Worm (Caenorhabditis elegans) whole organism, L4 larva: Measurements from ENCODE around the gene C18D4.3.
A peak's percentile ranks its signal among the peaks of the same experiment; 100 is the strongest.

Source experiments
- D1046.2 ChIP-seq: fragments of 200-800 bp; sonication (Bioruptor generic); IDR thresholded peaks from 2 replicates; pipeline ENCODE4 v1.3.6; 2022; ENCODE audit warnings: missing genetic modification characterization, missing compliant biosample characterization
- F26F4.8 ChIP-seq: fragments of 200-800 bp; sonication (Bioruptor generic); conservative IDR thresholded peaks from 2 replicates; pipeline ENCODE4 v1.3.6; 2022; ENCODE audit warnings: missing genetic modification characterization, missing compliant biosample characterization
- F44E2.7 ChIP-seq: fragments of 200-800 bp; sonication (Bioruptor generic); IDR thresholded peaks from 2 replicates; pipeline ENCODE4 v2.1.2; 2022; ENCODE audit warnings: missing genetic modification characterization, missing compliant biosample characterization
- F49E8.2 ChIP-seq: sonication (generic microtip); optimal IDR thresholded peaks from 2 replicates; lab custom pipeline; 2016; ENCODE audit warnings: missing compliant biosample characterization, mild to moderate bottlenecking, missing genetic modification characterization, borderline replicate concordance
- T20F7.1 ChIP-seq: fragments of 200-800 bp; sonication (Bioruptor generic); optimal IDR thresholded peaks from 2 replicates; lab custom pipeline; 2018; ENCODE audit warnings: mild to moderate bottlenecking, missing genetic modification characterization, missing compliant biosample characterization
- T26A8.4 ChIP-seq: fragments of 200-800 bp; sonication (Bioruptor generic); IDR thresholded peaks from 2 replicates; pipeline ENCODE4 v1.3.6; 2022; ENCODE audit warnings: missing genetic modification characterization, missing compliant biosample characterization
- Y48G9A.11 ChIP-seq: fragments of 200-800 bp; sonication (Bioruptor generic); IDR thresholded peaks from 2 replicates; pipeline ENCODE4 v1.3.6; 2022; ENCODE audit warnings: missing genetic modification reagents, missing genetic modification characterization, missing compliant biosample characterization
- Y75B8A.6 ChIP-seq: fragments of 200-800 bp; sonication (Bioruptor generic); IDR thresholded peaks from 2 replicates; pipeline ENCODE4 v1.3.6; 2022; ENCODE audit warnings: missing genetic modification reagents, missing genetic modification characterization, missing compliant biosample characterization
- ZK337.2 ChIP-seq: fragments of 200-800 bp; sonication (Bioruptor generic); IDR thresholded peaks from 2 replicates; pipeline ENCODE4 v1.3.6; 2022; ENCODE audit warnings: missing genetic modification reagents, missing genetic modification characterization, missing compliant biosample characterization
- aha-1 ChIP-seq: fragments of 150-350 bp; peaks from one replicate; lab custom pipeline; 2014; ENCODE audit warnings: missing biosample characterization, missing genetic modification characterization
- attf-4 ChIP-seq: sonication (generic microtip); optimal IDR thresholded peaks from 3 replicates; lab custom pipeline; 2017; ENCODE audit warnings: missing biosample characterization, missing genetic modification characterization
- ceh-28 ChIP-seq: fragments of 150-350 bp; optimal IDR thresholded peaks from 2 replicates; lab custom pipeline; 2014; ENCODE audit warnings: missing biosample characterization, missing genetic modification reagents, missing genetic modification characterization
- ceh-32 ChIP-seq: sonication (generic microtip); optimal IDR thresholded peaks from 2 replicates; lab custom pipeline; 2016; ENCODE audit warnings: mild to moderate bottlenecking, missing genetic modification characterization, missing compliant biosample characterization; ENCODE audit not compliant: poor library complexity
- duxl-1 ChIP-seq: sonication (generic microtip); optimal IDR thresholded peaks from 2 replicates; lab custom pipeline; 2016; ENCODE audit warnings: mild to moderate bottlenecking, missing genetic modification characterization, moderate library complexity, missing compliant biosample characterization; ENCODE audit not compliant: poor library complexity
- egl-27 ChIP-seq: sonication (generic microtip); optimal IDR thresholded peaks from 3 replicates; lab custom pipeline; 2017; ENCODE audit warnings: missing biosample characterization, missing genetic modification reagents, missing genetic modification characterization
- fkh-10 ChIP-seq: fragments of 150-350 bp; optimal IDR thresholded peaks from 2 replicates; lab custom pipeline; 2014; ENCODE audit warnings: missing biosample characterization, missing genetic modification reagents, missing genetic modification characterization
- gei-8 ChIP-seq: fragments of 200-800 bp; sonication (Bioruptor generic); optimal IDR thresholded peaks from 2 replicates; lab custom pipeline; 2018; ENCODE audit warnings: mild to moderate bottlenecking, missing genetic modification characterization, missing compliant biosample characterization
- lin-1 ChIP-seq: fragments of 200-800 bp; sonication (Bioruptor generic); IDR thresholded peaks from 2 replicates; pipeline ENCODE4 v1.3.6; 2022; ENCODE audit warnings: missing genetic modification reagents, missing genetic modification characterization, missing compliant biosample characterization
- lin-13 ChIP-seq: fragments of 150-350 bp; optimal IDR thresholded peaks from 2 replicates; lab custom pipeline; 2014; ENCODE audit warnings: missing biosample characterization, missing genetic modification reagents, missing genetic modification characterization
- lin-29 ChIP-seq: fragments of 200-800 bp; sonication (Bioruptor generic); IDR thresholded peaks from 2 replicates; pipeline ENCODE4 v1.3.6; 2022; ENCODE audit warnings: missing genetic modification reagents, missing genetic modification characterization, missing compliant biosample characterization
- lin-38 ChIP-seq: fragments of 200-800 bp; sonication (Bioruptor generic); IDR thresholded peaks from 2 replicates; pipeline ENCODE4 v1.3.6; 2022; ENCODE audit warnings: missing genetic modification reagents, missing genetic modification characterization, missing compliant biosample characterization
- lin-39 ChIP-seq: fragments of 150-350 bp; optimal IDR thresholded peaks from 2 replicates; lab custom pipeline; 2014; ENCODE audit warnings: missing biosample characterization, missing genetic modification reagents, missing genetic modification characterization
- lir-3 ChIP-seq: sonication (generic microtip); optimal IDR thresholded peaks from 2 replicates; lab custom pipeline; 2016; ENCODE audit warnings: mild to moderate bottlenecking, missing genetic modification characterization, missing compliant biosample characterization
- madf-5 ChIP-seq, 2 experiments: fragments of 200-800 bp; sonication (Bioruptor generic); IDR thresholded peaks; 2 replicates each; pipeline ENCODE4 v1.3.6; 2022; ENCODE audit warnings: missing compliant biosample characterization in 2 of 2, missing genetic modification characterization in 2 of 2
- mep-1 ChIP-seq: fragments of 150-350 bp; sonication (generic microtip); optimal IDR thresholded peaks from 3 replicates; lab custom pipeline; 2014; ENCODE audit warnings: missing biosample characterization, missing genetic modification characterization
- mes-2 ChIP-seq: sonication (generic microtip); optimal IDR thresholded peaks from 2 replicates; lab custom pipeline; 2016; ENCODE audit warnings: missing genotype, mild to moderate bottlenecking, missing genetic modification characterization, missing compliant biosample characterization; ENCODE audit not compliant: poor library complexity, severe bottlenecking
- mxl-2 ChIP-seq: fragments of 200-800 bp; sonication (Bioruptor generic); conservative IDR thresholded peaks from 2 replicates; pipeline ENCODE4 v1.3.6; 2022; ENCODE audit warnings: missing genetic modification reagents, missing genetic modification characterization, missing compliant biosample characterization
- nhr-11 ChIP-seq: fragments of 150-350 bp; optimal IDR thresholded peaks from 2 replicates; lab custom pipeline; 2014; ENCODE audit warnings: missing biosample characterization, missing genetic modification characterization
- nhr-237 ChIP-seq: sonication (generic microtip); optimal IDR thresholded peaks from 2 replicates; lab custom pipeline; 2017; ENCODE audit warnings: missing biosample characterization, missing genetic modification characterization
- nhr-28 ChIP-seq: fragments of 150-350 bp; optimal IDR thresholded peaks from 2 replicates; lab custom pipeline; 2014; ENCODE audit warnings: missing biosample characterization, missing genetic modification characterization
- nhr-41 ChIP-seq: fragments of 200-800 bp; sonication (Bioruptor generic); IDR thresholded peaks from 2 replicates; pipeline ENCODE4 v1.3.6; 2022; ENCODE audit warnings: missing genetic modification reagents, missing genetic modification characterization, missing compliant biosample characterization
- nhr-48 ChIP-seq: sonication (generic microtip); optimal IDR thresholded peaks from 2 replicates; lab custom pipeline; 2016; ENCODE audit warnings: mild to moderate bottlenecking, missing genetic modification characterization, missing compliant biosample characterization
- nhr-6 ChIP-seq: fragments of 150-350 bp; optimal IDR thresholded peaks from 2 replicates; lab custom pipeline; 2014; ENCODE audit warnings: missing biosample characterization, missing genetic modification characterization
- pqm-1 ChIP-seq: sonication (generic microtip); optimal IDR thresholded peaks from 2 replicates; lab custom pipeline; 2017; ENCODE audit warnings: missing biosample characterization, missing genetic modification characterization
- snpc-4 ChIP-seq: fragments of 150-350 bp; optimal IDR thresholded peaks from 2 replicates; lab custom pipeline; 2014; ENCODE audit warnings: missing biosample characterization, missing genetic modification characterization
- spr-3 ChIP-seq: fragments of 200-800 bp; sonication (Bioruptor generic); optimal IDR thresholded peaks from 2 replicates; lab custom pipeline; 2018; ENCODE audit warnings: mild to moderate bottlenecking, missing genetic modification characterization, missing compliant biosample characterization
- unc-130 ChIP-seq: sonication (generic microtip); optimal IDR thresholded peaks from 2 replicates; lab custom pipeline; 2016; ENCODE audit warnings: missing genetic modification reagents, missing genetic modification characterization, missing compliant biosample characterization
- unc-62 ChIP-seq, 3 experiments: fragments of 150-350 bp in 1 of 3; sonication (generic microtip); optimal IDR thresholded peaks in 2 of 3; peaks in 1 of 3; 1 replicate in 1 of 3; 2 replicates in 2 of 3; lab custom pipeline; 2014 to 2017; ENCODE audit warnings: missing biosample characterization in 3 of 3, missing genetic modification characterization in 3 of 3, missing genetic modification reagents in 3 of 3, missing genotype in 1 of 3
- zfp-3 ChIP-seq: fragments of 200-800 bp; sonication (Bioruptor generic); conservative IDR thresholded peaks from 2 replicates; pipeline ENCODE4 v1.3.6; 2022; ENCODE audit warnings: missing genetic modification reagents, missing genetic modification characterization, missing compliant biosample characterization
- zip-11 ChIP-seq: fragments of 200-800 bp; sonication (Bioruptor generic); IDR thresholded peaks from 2 replicates; pipeline ENCODE4 v1.3.6; 2022; ENCODE audit warnings: missing genetic modification characterization, missing compliant biosample characterization
- ztf-11 ChIP-seq: fragments of 150-350 bp; optimal IDR thresholded peaks from 2 replicates; lab custom pipeline; 2014; ENCODE audit warnings: missing biosample characterization, missing genetic modification characterization

C18D4.3 gene

ce11 chrV:17532686-17533085, at the start of gene C18D4.3:
C18D4.3 (minus strand) TSS chrV:17532786.
- no peak for TF ChIP-seq F49E8.2 (tag; lab: Kevin White, UChicago)
- TF ChIP-seq lin-13 (GFP tag; lab: Kevin White, UChicago): no peak
- TF ChIP-seq fkh-10 (GFP tag; lab: Kevin White, UChicago): no peak
- no peak for TF ChIP-seq zip-11
- no peak for TF ChIP-seq nhr-41
- TF ChIP-seq mxl-2 (GFP tag; lab: Robert Waterston, UW): no peak
- TF ChIP-seq lin-1 (GFP tag; lab: Robert Waterston, UW): no peak
- TF ChIP-seq zfp-3 (GFP tag; lab: Robert Waterston, UW): no peak
- no peak for TF ChIP-seq mep-1 (tag; lab: Kevin White, UChicago)
- TF ChIP-seq spr-3 (GFP tag; lab: Kevin White, UChicago): no peak
- TF ChIP-seq lin-38: no peak
- TF ChIP-seq T20F7.1 (GFP tag; lab: Kevin White, UChicago): no peak
- no peak for TF ChIP-seq madf-5 (GFP tag; IDR thresholded peaks at IDR 0.05; lab: Robert Waterston, UW)
- no peak for TF ChIP-seq mes-2 (tag; lab: Kevin White, UChicago)
- TF ChIP-seq gei-8 (GFP tag; lab: Kevin White, UChicago): no peak
- TF ChIP-seq ZK337.2 (GFP tag; lab: Robert Waterston, UW): no peak
- no peak for TF ChIP-seq nhr-11 (tag; lab: Kevin White, UChicago)
- no peak for TF ChIP-seq nhr-6 (tag; lab: Kevin White, UChicago)
- no peak for TF ChIP-seq nhr-48 (tag; lab: Kevin White, UChicago)
- TF ChIP-seq nhr-237 (tag; lab: Kevin White, UChicago): no peak
- TF ChIP-seq, all 104 proteins: peak for 0

- TF ChIP-seq mes-2 (tag; lab: Kevin White, UChicago) (no peak), aha-1 (tag; lab: Kevin White, UChicago) (peak; percentile 28), zfp-3 (GFP tag; lab: Robert Waterston, UW) (no peak), ceh-32 (no peak), spr-3 (GFP tag; lab: Kevin White, UChicago) (no peak), duxl-1 (tag; lab: Kevin White, UChicago) (no peak), unc-62 (GFP tag; optimal IDR thresholded peaks at IDR 0.05 in 1 of 2; lab: Kevin White, UChicago) (peak in 1 of 2 experiments; percentile 81), unc-62 (tag; optimal IDR thresholded peaks at IDR 0.05; lab: Kevin White, UChicago) (no peak), ztf-11 (tag; lab: Kevin White, UChicago) (no peak), lin-39 (tag; lab: Kevin White, UChicago) (no peak), Y48G9A.11 (no peak)
Measured at ce11 chrV:17580017-17580416, 47.4 kb upstream of the C18D4.3 start.

- TF ChIP-seq egl-27: no peak
- TF ChIP-seq attf-4 (tag; lab: Kevin White, UChicago): no peak
- TF ChIP-seq lir-3 (tag; lab: Kevin White, UChicago): no peak
- TF ChIP-seq unc-130 (GFP tag; lab: Kevin White, UChicago): no peak
- TF ChIP-seq nhr-237 (tag; lab: Kevin White, UChicago): no peak
- no peak for TF ChIP-seq ztf-11 (tag; lab: Kevin White, UChicago)
- no peak for TF ChIP-seq zip-11
Measured at ce11 chrV:17566850-17567249, 34.3 kb upstream of the C18D4.3 start, which contains the start of gene C38D9.2. C38D9.2 (plus strand) TSS chrV:17567150.

- no peak for TF ChIP-seq T26A8.4 (GFP tag; lab: Robert Waterston, UW)
- TF ChIP-seq lin-38: no peak
- TF ChIP-seq lin-29 (GFP tag; lab: Robert Waterston, UW): no peak
- TF ChIP-seq D1046.2 (GFP tag; lab: Robert Waterston, UW): no peak
- no peak for TF ChIP-seq mxl-2 (GFP tag; lab: Robert Waterston, UW)
- TF ChIP-seq pqm-1 (tag; lab: Kevin White, UChicago): no peak
- no peak for TF ChIP-seq F26F4.8
- TF ChIP-seq F44E2.7 (GFP tag; lab: Robert Waterston, UW): no peak
- no peak for TF ChIP-seq nhr-28 (tag; lab: Kevin White, UChicago)
- TF ChIP-seq Y75B8A.6 (GFP tag; lab: Robert Waterston, UW): no peak
- TF ChIP-seq snpc-4: no peak
- TF ChIP-seq egl-27: no peak
- TF ChIP-seq ceh-28 (tag; lab: Kevin White, UChicago): no peak
- TF ChIP-seq nhr-48 (tag; lab: Kevin White, UChicago): no peak
Measured at ce11 chrV:17565903-17566302, 33.3 kb upstream of the C18D4.3 start, which contains the start of gene fbxa-171. fbxa-171 (minus strand) TSS chrV:17566003.
